Worm (Caenorhabditis elegans): ENCODE results near the gene T20D3.6.

The T20D3.6 gene

ce11 chrIV:9339205-9339604 is at the start of gene T20D3.6:
TSS of gene T20D3.6 (minus strand) at chrIV:9339305.
- TF ChIP-seq fax-1 (tag; optimal IDR thresholded peaks at IDR 0.05), result no peak

ce11 chrIV:9386038-9386437 is 46.9 kb upstream of the T20D3.6 start, which contains the start of gene daf-15:
TSS of gene daf-15 (plus strand) at chrIV:9386208.
- TF ChIP-seq unc-42 (tag; optimal IDR thresholded peaks at IDR 0.05), result peak; percentile 51
- peak; percentile 62 for TF ChIP-seq hlh-30 (tag; optimal IDR thresholded peaks at IDR 0.05; ENCODE audit: insufficient read depth)
- TF ChIP-seq nhr-232 (tag; optimal IDR thresholded peaks at IDR 0.05), result no peak
- peak; percentile 13 for TF ChIP-seq nfya-1 (tag; optimal IDR thresholded peaks at IDR 0.05)

ce11 chrIV:9384826-9385225 is 45.7 kb upstream of the T20D3.6 start, which contains the start of gene C10C5.7:
TSS of gene C10C5.7 (plus strand) at chrIV:9385126.
- TF ChIP-seq ceh-24 (tag; optimal IDR thresholded peaks at IDR 0.05) (no peak), gmeb-2 (tag; optimal IDR thresholded peaks at IDR 0.05) (no peak), ceh-2 (tag; optimal IDR thresholded peaks at IDR 0.05) (no peak), ref-2 (tag; optimal IDR thresholded peaks at IDR 0.05) (no peak), ceh-14 (tag; optimal IDR thresholded peaks at IDR 0.05) (no peak), nfya-1 (tag; optimal IDR thresholded peaks at IDR 0.05) (no peak), hlh-15 (tag; optimal IDR thresholded peaks at IDR 0.05) (no peak), F13H6.1 (tag; optimal IDR thresholded peaks at IDR 0.05) (no peak), rnt-1 (tag; optimal IDR thresholded peaks at IDR 0.05) (no peak), ceh-48 (tag; optimal IDR thresholded peaks at IDR 0.05) (no peak), lin-11 (tag; optimal IDR thresholded peaks at IDR 0.05) (no peak), C08G9.2 (tag; optimal IDR thresholded peaks at IDR 0.05) (no peak)

ce11 chrIV:9381136-9381535 is 42.0 kb upstream of the T20D3.6 start, which contains the start of gene C10C5.5:
TSS of gene C10C5.5 (plus strand) at chrIV:9381436.
- TF ChIP-seq elt-2 (tag; optimal IDR thresholded peaks at IDR 0.05) (peak; percentile 23), K02D7.2 (tag; optimal IDR thresholded peaks at IDR 0.05) (no peak), ceh-22 (tag; optimal IDR thresholded peaks at IDR 0.05) (no peak)

- TF ChIP-seq pat-9 (tag; optimal IDR thresholded peaks at IDR 0.05) (no peak), ceh-14 (tag; optimal IDR thresholded peaks at IDR 0.05) (no peak), eyg-1 (tag; optimal IDR thresholded peaks at IDR 0.05) (no peak), unc-55 (GFP tag; optimal IDR thresholded peaks at IDR 0.05) (no peak), ceh-9 (tag; optimal IDR thresholded peaks at IDR 0.05) (no peak), ztf-16 (tag; optimal IDR thresholded peaks at IDR 0.05) (no peak), gmeb-2 (tag; optimal IDR thresholded peaks at IDR 0.05) (no peak), T23F11.4 (GFP tag; optimal IDR thresholded peaks at IDR 0.05) (no peak), unc-42 (tag; optimal IDR thresholded peaks at IDR 0.05) (no peak), ttx-3 (tag; optimal IDR thresholded peaks at IDR 0.05) (no peak), dve-1 (tag; optimal IDR thresholded peaks at IDR 0.05) (no peak), mec-3 (tag; optimal IDR thresholded peaks at IDR 0.05; ENCODE audit: borderline replicate concordance) (no peak), che-1 (tag; optimal IDR thresholded peaks at IDR 0.05) (no peak), unc-3 (GFP tag; conservative IDR thresholded peaks at IDR 0.05) (no peak), unc-3 (tag; optimal IDR thresholded peaks at IDR 0.05) (no peak), C08G9.2 (tag; optimal IDR thresholded peaks at IDR 0.05) (no peak), madf-2 (tag; optimal IDR thresholded peaks at IDR 0.05) (no peak)
Measured at ce11 chrIV:9378272-9378671, 39.2 kb upstream of the T20D3.6 start, which contains the start of gene C10C5.4. TSS of gene C10C5.4 (plus strand) at chrIV:9378552.

DNA sequence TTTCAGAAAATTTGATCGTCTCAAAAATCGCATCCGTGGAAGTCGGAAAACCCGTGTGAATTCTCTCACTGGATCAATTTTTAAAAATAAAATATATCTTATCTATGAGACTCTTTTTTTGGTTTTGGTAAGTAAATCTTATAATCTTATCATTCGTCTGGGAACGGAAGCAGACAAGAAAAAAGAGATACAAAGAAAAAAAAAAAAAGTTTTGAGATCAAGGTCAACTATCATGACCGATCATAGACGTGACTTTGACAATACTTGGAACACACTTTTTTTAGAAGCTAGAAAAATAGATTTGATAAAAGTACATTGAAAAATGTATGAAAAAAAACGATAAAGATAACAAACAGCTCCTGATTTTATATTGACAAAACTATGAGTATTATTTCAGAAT is 37.4 kb upstream of the T20D3.6 start:
- TF ChIP-seq nfya-1 (tag; optimal IDR thresholded peaks at IDR 0.05) (no peak), hlh-13 (GFP tag; optimal IDR thresholded peaks at IDR 0.05) (no peak), C08G9.2 (tag; optimal IDR thresholded peaks at IDR 0.05) (no peak), ceh-34 (tag; optimal IDR thresholded peaks at IDR 0.05) (no peak), unc-55 (GFP tag; optimal IDR thresholded peaks at IDR 0.05) (no peak), ceh-14 (tag; optimal IDR thresholded peaks at IDR 0.05) (no peak), rnt-1 (tag; optimal IDR thresholded peaks at IDR 0.05) (no peak), tbx-7 (tag; optimal IDR thresholded peaks at IDR 0.05) (no peak), pag-3 (tag; optimal IDR thresholded peaks at IDR 0.05; ENCODE audit: borderline replicate concordance) (no peak), ceh-22 (tag; optimal IDR thresholded peaks at IDR 0.05) (no peak), pat-9 (tag; optimal IDR thresholded peaks at IDR 0.05) (no peak), hlh-30 (tag; optimal IDR thresholded peaks at IDR 0.05; ENCODE audit: insufficient read depth) (no peak)
